Worm (Caenorhabditis elegans): ENCODE measurements around the gene B0495.5.

ce11 chrII:7698406-7698805, at the start of gene B0495.5:
- TF ChIP-seq dao-5 (tag; optimal IDR thresholded peaks at IDR 0.05) (no peak), W03F9.2 (tag; optimal IDR thresholded peaks at IDR 0.05) (no peak), him-1 (tag; optimal IDR thresholded peaks at IDR 0.05) (no peak)

Data from whole organism, L4/young adult.